Fruit fly (Drosophila melanogaster) whole organism, embryonic: ENCODE data around the gene Sytbeta.

Source experiments
- Antp ChIP-seq: fragments of 200-800 bp; sonication (Bioruptor generic); optimal IDR thresholded peaks from 3 replicates; lab custom pipeline; 2016; ENCODE audit warnings: missing biosample characterization, missing genetic modification characterization
- B-H1 ChIP-seq: fragments of 200-800 bp; sonication (Bioruptor generic); IDR thresholded peaks from 3 replicates; pipeline ENCODE4 v1.3.6; 2022; ENCODE audit warnings: missing biosample characterization, missing genetic modification characterization
- CG10654 ChIP-seq: fragments of 200-800 bp; sonication (Bioruptor generic); optimal IDR thresholded peaks from 2 replicates; lab custom pipeline; 2016; ENCODE audit warnings: missing biosample characterization, missing genetic modification characterization
- CG11093 ChIP-seq: fragments of 200-800 bp; sonication (Bioruptor generic); IDR thresholded peaks from 3 replicates; pipeline ENCODE4 v1.3.6; 2022; ENCODE audit warnings: missing biosample characterization, missing genetic modification characterization
- CG11504 ChIP-seq: fragments of 200-800 bp; sonication (Bioruptor generic); optimal IDR thresholded peaks from 3 replicates; lab custom pipeline; 2019; ENCODE audit warnings: missing biosample characterization, mild to moderate bottlenecking, missing genetic modification characterization, moderate library complexity
- CG11696 ChIP-seq: fragments of 200-800 bp; sonication (Bioruptor generic); IDR thresholded peaks from 2 replicates; pipeline ENCODE4 v1.3.6; 2022; ENCODE audit warnings: missing biosample characterization, missing genetic modification characterization
- CG13123 ChIP-seq: fragments of 200-800 bp; sonication (Bioruptor generic); optimal IDR thresholded peaks from 2 replicates; lab custom pipeline; 2016; ENCODE audit warnings: missing biosample characterization, missing genetic modification characterization
- CG15601 ChIP-seq: fragments of 200-800 bp; sonication (Bioruptor generic); optimal IDR thresholded peaks from 3 replicates; lab custom pipeline; 2019; ENCODE audit warnings: missing biosample characterization, mild to moderate bottlenecking, missing genetic modification characterization, moderate library complexity
- CG16813 ChIP-seq: fragments of 200-800 bp; sonication (Bioruptor generic); IDR thresholded peaks from 3 replicates; pipeline ENCODE4 v1.3.6; 2022; ENCODE audit warnings: missing biosample characterization, missing genetic modification characterization; ENCODE audit not compliant: partially characterized antibody
- CG1792 ChIP-seq: fragments of 200-800 bp; sonication (Bioruptor generic); optimal IDR thresholded peaks from 2 replicates; lab custom pipeline; 2016; ENCODE audit warnings: missing biosample characterization, missing genetic modification characterization
- CG18262 ChIP-seq: fragments of 200-800 bp; optimal IDR thresholded peaks from 3 replicates; lab custom pipeline; 2019; ENCODE audit warnings: missing biosample characterization, mild to moderate bottlenecking, missing genetic modification characterization, moderate library complexity
- CG18764 ChIP-seq: fragments of 200-800 bp; sonication (Bioruptor generic); optimal IDR thresholded peaks from 3 replicates; lab custom pipeline; 2016; ENCODE audit warnings: missing biosample characterization, missing genetic modification characterization
- CG2199 ChIP-seq: fragments of 200-800 bp; sonication (Bioruptor generic); IDR thresholded peaks from 3 replicates; pipeline ENCODE4 v1.3.6; 2022; ENCODE audit warnings: missing biosample characterization, missing genetic modification characterization
- CG3407 ChIP-seq: fragments of 200-800 bp; sonication (Bioruptor generic); optimal IDR thresholded peaks from 2 replicates; lab custom pipeline; 2018; ENCODE audit warnings: missing biosample characterization, mild to moderate bottlenecking, missing genetic modification characterization
- CG42726 ChIP-seq: fragments of 200-800 bp; sonication (Bioruptor generic); IDR thresholded peaks from 2 replicates; pipeline ENCODE4 v1.3.6; 2022; ENCODE audit warnings: missing biosample characterization, missing genetic modification characterization; ENCODE audit not compliant: partially characterized antibody
- CG4282 ChIP-seq: fragments of 200-800 bp; sonication (Bioruptor generic); optimal IDR thresholded peaks from 2 replicates; lab custom pipeline; 2016; ENCODE audit warnings: missing biosample characterization, missing genetic modification characterization
- CG43689 ChIP-seq: fragments of 200-800 bp; sonication (Bioruptor generic); IDR thresholded peaks from 2 replicates; pipeline ENCODE4 v1.3.6; 2022; ENCODE audit warnings: missing biosample characterization, missing genetic modification characterization
- CG5180 ChIP-seq: fragments of 200-800 bp; sonication (Bioruptor generic); optimal IDR thresholded peaks from 3 replicates; lab custom pipeline; 2017; ENCODE audit warnings: missing biosample characterization, missing genetic modification characterization, mild to moderate bottlenecking, moderate library complexity, missing genetic modification reagents
- CG6689 ChIP-seq: fragments of 200-800 bp; sonication (Bioruptor generic); IDR thresholded peaks from 2 replicates; pipeline ENCODE4 v1.3.6; 2022; ENCODE audit warnings: missing biosample characterization, missing genetic modification characterization
- CG7928 ChIP-seq: fragments of 200-800 bp; sonication (Bioruptor generic); optimal IDR thresholded peaks from 2 replicates; lab custom pipeline; 2017; ENCODE audit warnings: missing biosample characterization, mild to moderate bottlenecking, missing genetic modification characterization
- CG8359 ChIP-seq: fragments of 200-800 bp; sonication (Bioruptor generic); optimal IDR thresholded peaks from 2 replicates; lab custom pipeline; 2017; ENCODE audit warnings: missing biosample characterization, mild to moderate bottlenecking, missing genetic modification characterization, borderline replicate concordance
- CG8944 ChIP-seq: fragments of 200-800 bp; sonication (Bioruptor generic); optimal IDR thresholded peaks from 3 replicates; lab custom pipeline; 2016; ENCODE audit warnings: missing biosample characterization, missing genetic modification characterization
- CG9876 ChIP-seq: fragments of 200-800 bp; sonication (Bioruptor generic); optimal IDR thresholded peaks from 2 replicates; lab custom pipeline; 2016; ENCODE audit warnings: missing biosample characterization, missing genetic modification characterization
- CTCF ChIP-seq: fragments of 200-800 bp; sonication (Bioruptor generic); optimal IDR thresholded peaks from 2 replicates; lab custom pipeline; 2017; ENCODE audit warnings: missing biosample characterization, mild to moderate bottlenecking, missing genetic modification characterization, moderate library complexity
- Ets65A ChIP-seq: fragments of 200-800 bp; sonication (Bioruptor generic); peaks from one replicate; lab custom pipeline; 2016; ENCODE audit warnings: missing biosample characterization, missing genetic modification characterization
- GATAe ChIP-seq: fragments of 200-800 bp; sonication (Bioruptor generic); conservative IDR thresholded peaks from 2 replicates; pipeline ENCODE4 v1.3.6; 2022; ENCODE audit warnings: missing biosample characterization, missing genetic modification characterization
- HLH54F ChIP-seq: fragments of 200-800 bp; sonication (Bioruptor generic); optimal IDR thresholded peaks from 3 replicates; lab custom pipeline; 2016; ENCODE audit warnings: missing biosample characterization, missing genetic modification characterization
- HLHmδ ChIP-seq: fragments of 200-800 bp; sonication (Bioruptor generic); optimal IDR thresholded peaks from 2 replicates; lab custom pipeline; 2018; ENCODE audit warnings: missing biosample characterization, mild to moderate bottlenecking, missing genetic modification characterization, moderate library complexity
- HmgZ ChIP-seq: fragments of 200-800 bp; sonication (Bioruptor generic); optimal IDR thresholded peaks from 2 replicates; lab custom pipeline; 2018; ENCODE audit warnings: missing biosample characterization, mild to moderate bottlenecking, missing genetic modification characterization
- Hr3 ChIP-seq: fragments of 200-800 bp; sonication (Bioruptor generic); optimal IDR thresholded peaks from 3 replicates; lab custom pipeline; 2016; ENCODE audit warnings: missing biosample characterization, missing genetic modification characterization
- Hr51 ChIP-seq, 2 experiments: fragments of 200-800 bp; sonication (Bioruptor generic); optimal IDR thresholded peaks; 2 replicates in 1 of 2; 3 replicates in 1 of 2; lab custom pipeline; 2016 to 2018; ENCODE audit warnings: missing biosample characterization in 2 of 2, missing genetic modification characterization in 2 of 2, mild to moderate bottlenecking in 1 of 2, moderate library complexity in 1 of 2
- Hsf ChIP-seq: fragments of 200-800 bp; sonication (Bioruptor generic); optimal IDR thresholded peaks from 3 replicates; lab custom pipeline; 2016; ENCODE audit warnings: missing biosample characterization, missing genetic modification characterization
- Pdp1 ChIP-seq, 2 experiments: fragments of 200-800 bp; sonication (Bioruptor generic); optimal IDR thresholded peaks; 3 replicates each; lab custom pipeline; 2016; ENCODE audit warnings: missing biosample characterization in 2 of 2, missing genetic modification characterization in 2 of 2, mild to moderate bottlenecking in 1 of 2, moderate library complexity in 1 of 2
- Sox100B ChIP-seq: fragments of 200-800 bp; sonication (Bioruptor generic); optimal IDR thresholded peaks from 3 replicates; lab custom pipeline; 2018; ENCODE audit warnings: missing biosample characterization, mild to moderate bottlenecking, missing genetic modification characterization
- Stat92E ChIP-seq, 3 experiments: fragments of >200 bp in 2 of 3; fragments of 200-800 bp in 1 of 3; sonication (Bioruptor generic) in 1 of 3; optimal IDR thresholded peaks; 2 replicates each; lab custom pipeline; 2017 to 2019; ENCODE audit warnings: missing biosample characterization in 3 of 3, missing genetic modification characterization in 3 of 3, mild to moderate bottlenecking in 1 of 3, moderate library complexity in 1 of 3
- TFAM ChIP-seq: fragments of 200-800 bp; sonication (Bioruptor generic); optimal IDR thresholded peaks from 2 replicates; lab custom pipeline; 2017; ENCODE audit warnings: missing biosample characterization, missing genetic modification characterization, inconsistent platforms
- chm ChIP-seq: fragments of 200-800 bp; sonication (Bioruptor generic); IDR thresholded peaks from 2 replicates; pipeline ENCODE4 v1.3.6; 2022; ENCODE audit warnings: missing biosample characterization, missing genetic modification characterization
- crp ChIP-seq, 2 experiments: fragments of 200-800 bp; sonication (Bioruptor generic); optimal IDR thresholded peaks; 2 replicates in 1 of 2; 3 replicates in 1 of 2; lab custom pipeline; 2017; ENCODE audit warnings: missing biosample characterization in 2 of 2, missing genetic modification characterization in 2 of 2, mild to moderate bottlenecking in 1 of 2, moderate library complexity in 1 of 2
- dan ChIP-seq: fragments of 200-800 bp; sonication (Bioruptor generic); IDR thresholded peaks from 2 replicates; pipeline ENCODE4 v1.3.6; 2022; ENCODE audit warnings: missing biosample characterization, missing genetic modification characterization
- danr ChIP-seq: fragments of 200-800 bp; sonication (Bioruptor generic); IDR thresholded peaks from 2 replicates; pipeline ENCODE4 v1.3.6; 2022; ENCODE audit warnings: missing biosample characterization, missing genetic modification characterization
- ems ChIP-seq: fragments of 200-800 bp; sonication (Bioruptor generic); optimal IDR thresholded peaks from 3 replicates; lab custom pipeline; 2016; ENCODE audit warnings: missing biosample characterization, missing genetic modification characterization
- eve ChIP-seq, 2 experiments: fragments of >200 bp; optimal IDR thresholded peaks; 2 replicates each; lab custom pipeline; 2017; ENCODE audit warnings: missing biosample characterization in 2 of 2, missing genetic modification characterization in 2 of 2
- gfzf ChIP-seq: fragments of 200-800 bp; sonication (Bioruptor generic); optimal IDR thresholded peaks from 2 replicates; lab custom pipeline; 2016; ENCODE audit warnings: missing biosample characterization, mild to moderate bottlenecking, missing genetic modification characterization, moderate library complexity
- gro ChIP-seq: fragments of 200-800 bp; sonication (Bioruptor generic); optimal IDR thresholded peaks from 2 replicates; lab custom pipeline; 2016; ENCODE audit warnings: missing biosample characterization, missing genetic modification characterization
- hbn ChIP-seq: fragments of 200-800 bp; sonication (Bioruptor generic); IDR thresholded peaks from 2 replicates; pipeline ENCODE4 v1.3.6; 2022; ENCODE audit warnings: missing biosample characterization, missing genetic modification characterization; ENCODE audit not compliant: partially characterized antibody
- nmo ChIP-seq: fragments of 200-800 bp; sonication (Bioruptor generic); optimal IDR thresholded peaks from 2 replicates; lab custom pipeline; 2018; ENCODE audit warnings: missing biosample characterization, mild to moderate bottlenecking, missing genetic modification characterization, moderate library complexity
- odd ChIP-seq: fragments of 200-800 bp; sonication (Bioruptor generic); optimal IDR thresholded peaks from 2 replicates; lab custom pipeline; 2017; ENCODE audit warnings: missing biosample characterization, mild to moderate bottlenecking, missing genetic modification characterization
- phol ChIP-seq: fragments of 200-800 bp; sonication (Bioruptor generic); optimal IDR thresholded peaks from 3 replicates; lab custom pipeline; 2018; ENCODE audit warnings: missing biosample characterization, mild to moderate bottlenecking, missing genetic modification characterization, moderate library complexity
- ssp ChIP-seq: fragments of 200-800 bp; sonication (Bioruptor generic); IDR thresholded peaks from 2 replicates; pipeline ENCODE4 v1.3.6; 2022; ENCODE audit warnings: missing biosample characterization, missing genetic modification characterization
- trh ChIP-seq: fragments of 200-800 bp; sonication (Bioruptor generic); optimal IDR thresholded peaks from 2 replicates; lab custom pipeline; 2016; ENCODE audit warnings: missing biosample characterization, missing genetic modification characterization
- tx ChIP-seq: fragments of 200-800 bp; sonication (Bioruptor generic); optimal IDR thresholded peaks from 2 replicates; lab custom pipeline; 2016; ENCODE audit warnings: missing biosample characterization, missing genetic modification characterization

Sytbeta gene

DNA sequence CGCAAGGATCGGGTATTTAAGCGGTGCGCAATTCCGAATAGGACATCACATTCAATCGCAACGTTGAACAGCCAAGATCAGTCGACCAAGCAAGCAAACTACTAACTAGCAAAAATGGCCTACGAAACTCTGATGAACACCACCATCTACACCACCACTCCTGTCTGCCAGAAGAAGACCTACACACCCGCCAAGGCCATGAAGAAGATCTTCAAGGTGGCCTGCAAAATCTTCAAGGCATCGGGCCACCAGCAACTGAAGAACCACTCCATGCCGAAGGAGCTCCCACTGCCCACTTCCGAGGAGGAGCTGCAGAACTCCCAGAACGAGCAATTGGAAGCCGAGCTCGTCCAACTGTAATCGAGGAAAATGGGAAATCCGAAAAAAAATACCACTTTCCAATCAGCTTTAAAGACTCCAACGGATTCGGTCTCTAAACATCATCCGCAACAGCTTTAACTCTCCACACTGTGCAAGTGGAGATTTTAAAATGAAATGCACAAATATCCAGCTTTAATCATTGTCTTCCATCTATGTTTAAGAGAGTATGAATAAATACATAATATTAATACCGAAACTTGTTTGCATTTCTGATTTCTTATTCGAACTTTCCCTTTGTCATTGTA, 92.0 kb downstream of the Sytbeta start, which contains the start of gene Brd (continued):
- no peak for TF ChIP-seq nmo (GFP tag; lab: Kevin White, UChicago)
- TF ChIP-seq CG5180 (GFP tag; lab: Kevin White, UChicago) = no peak
- no peak for TF ChIP-seq B-H1
- TF ChIP-seq HLHmδ = no peak
- no peak for TF ChIP-seq CG16813 (GFP tag; lab: Robert Waterston, UW)
- TF ChIP-seq CG43689 = no peak
- no peak for TF ChIP-seq gro
- no peak for TF ChIP-seq HLH54F (GFP tag; lab: Kevin White, UChicago)
- TF ChIP-seq CG15601 (tag; lab: Kevin White, UChicago) = no peak
- TF ChIP-seq Hsf (GFP tag; lab: Kevin White, UChicago) = peak; percentile 3
- no peak for TF ChIP-seq CG2199 (GFP tag; lab: Robert Waterston, UW)
- TF ChIP-seq Pdp1 (GFP tag; optimal IDR thresholded peaks at IDR 0.05; lab: Kevin White, UChicago) = no peak
- TF ChIP-seq Sox100B = no peak
- no peak for TF ChIP-seq CG42726 (GFP tag; lab: Robert Waterston, UW)
- 0 out of 2 replicates have a peak, but pooled peaks have one; percentile 58 for TF ChIP-seq chm (GFP tag; lab: Robert Waterston, UW)
- TF ChIP-seq Stat92E (GFP tag; optimal IDR thresholded peaks at IDR 0.05; lab: Kevin White, UChicago) = no peak
- no peak for TF ChIP-seq TFAM (GFP tag; lab: Kevin White, UChicago)
- TF ChIP-seq danr (GFP tag; lab: Robert Waterston, UW) = no peak
- TF ChIP-seq CG11093 (GFP tag; lab: Robert Waterston, UW) = no peak
- TF ChIP-seq CG18262 (tag; lab: Kevin White, UChicago) = no peak
- TF ChIP-seq ems (GFP tag; lab: Kevin White, UChicago) = no peak
- TF ChIP-seq phol (tag; lab: Kevin White, UChicago) = no peak
- no peak for TF ChIP-seq dan (GFP tag; lab: Robert Waterston, UW)
- no peak for TF ChIP-seq CG6689 (GFP tag; lab: Robert Waterston, UW)
- no peak for TF ChIP-seq eve (GFP tag; optimal IDR thresholded peaks at IDR 0.05; lab: Kevin White, UChicago)
- peak in 1 of 2 experiments; percentile 15 for TF ChIP-seq Hr51 (GFP tag; optimal IDR thresholded peaks at IDR 0.05; lab: Kevin White, UChicago)
- peak; percentile 14 for TF ChIP-seq CG4282 (GFP tag; lab: Kevin White, UChicago)
- no peak for TF ChIP-seq gfzf (GFP tag; lab: Kevin White, UChicago)
- TF ChIP-seq odd (GFP tag; lab: Kevin White, UChicago) = no peak
- no peak for TF ChIP-seq crp (GFP tag; optimal IDR thresholded peaks at IDR 0.05; lab: Kevin White, UChicago)
- TF ChIP-seq Ets65A (GFP tag; lab: Kevin White, UChicago) = no peak
- no peak for TF ChIP-seq trh
- no peak for TF ChIP-seq GATAe
- TF ChIP-seq CG9876 = peak; percentile 25
- no peak for TF ChIP-seq CG11696 (GFP tag; lab: Robert Waterston, UW)
- no peak for TF ChIP-seq hbn
- TF ChIP-seq CG18764 (GFP tag; lab: Kevin White, UChicago) = no peak
- TF ChIP-seq tx (GFP tag; lab: Kevin White, UChicago) = no peak
- peak; percentile 16 for TF ChIP-seq Antp (GFP tag; lab: Kevin White, UChicago)
- TF ChIP-seq CG11504 (tag; lab: Kevin White, UChicago) = no peak
- TF ChIP-seq CG7928 (GFP tag; lab: Kevin White, UChicago) = no peak
- TF ChIP-seq ssp (GFP tag; lab: Robert Waterston, UW) = no peak
- TF ChIP-seq CG3407 (GFP tag; lab: Kevin White, UChicago) = no peak
- no peak for TF ChIP-seq Hr3 (GFP tag; lab: Kevin White, UChicago)
- no peak for TF ChIP-seq CG8944 (GFP tag; lab: Kevin White, UChicago)
- TF ChIP-seq CG8359 = no peak
- no peak for TF ChIP-seq HmgZ (tag; lab: Kevin White, UChicago)
- TF ChIP-seq CG10654 (GFP tag; lab: Kevin White, UChicago) = no peak
- TF ChIP-seq CTCF (GFP tag; lab: Kevin White, UChicago) = no peak
- no peak for TF ChIP-seq CG1792 (GFP tag; lab: Kevin White, UChicago)
- no peak for TF ChIP-seq CG13123 (GFP tag; lab: Kevin White, UChicago)
